In genomic region chrIV:210591-210990, ce11 we compare ENCODE assay signal across 6 worm cellular contexts.
TF ChIP-seq lines count a peak whose summit lies in the region.

No protein-coding gene starts in this region.

TF ChIP-seq in whole organism, L1 larva, 84 proteins besides CTCF, POLR2A, EP300 and RAD21 (continued from another document):
- TF ChIP-seq dpl-1 (GFP tag; optimal IDR thresholded peaks at IDR 0.05; lab: Kevin White, UChicago), result peak; percentile 10 to 25 (median 23)
- peak; percentile 35 for TF ChIP-seq mep-1 (tag; optimal IDR thresholded peaks at IDR 0.05; lab: Kevin White, UChicago)
- TF ChIP-seq alr-1 (tag; optimal IDR thresholded peaks at IDR 0.05; lab: Kevin White, UChicago; ENCODE audit: borderline replicate concordance), result no peak
- peak; percentile 50 for TF ChIP-seq nhr-20 (tag; optimal IDR thresholded peaks at IDR 0.05; lab: Kevin White, UChicago)
- no peak for TF ChIP-seq hpl-2 (GFP tag; optimal IDR thresholded peaks at IDR 0.05; lab: Kevin White, UChicago)
- TF ChIP-seq nhr-85 (tag; lab: Kevin White, UChicago), result peak; percentile 84
- no peak for TF ChIP-seq nhr-28 (tag; optimal IDR thresholded peaks at IDR 0.05; lab: Kevin White, UChicago)
- no peak for TF ChIP-seq egl-13 (tag; optimal IDR thresholded peaks at IDR 0.05; lab: Kevin White, UChicago)
- TF ChIP-seq efl-1 (optimal IDR thresholded peaks at IDR 0.05; lab: Kevin White, UChicago), result peak; percentile 50 to 53
- TF ChIP-seq efl-1 (GFP tag; optimal IDR thresholded peaks at IDR 0.05 in 1 of 2; lab: Kevin White, UChicago), result peak; percentile 32 to 94
- TF ChIP-seq nhr-90 (tag; optimal IDR thresholded peaks at IDR 0.05; lab: Kevin White, UChicago; ENCODE audit: poor library complexity), result peak; percentile 75
- TF ChIP-seq elt-3 (tag; optimal IDR thresholded peaks at IDR 0.05; lab: Kevin White, UChicago), result peak in 2 of 6 experiments; percentile 22 to 50
- TF ChIP-seq ceh-82 (tag; optimal IDR thresholded peaks at IDR 0.05; lab: Kevin White, UChicago), result peak in 2 of 3 experiments; percentile 10 to 27
- peak; percentile 31 for TF ChIP-seq jun-1 (tag; optimal IDR thresholded peaks at IDR 0.05; lab: Kevin White, UChicago)
- peak; percentile 49 for TF ChIP-seq swsn-7 (tag; optimal IDR thresholded peaks at IDR 0.05; lab: Kevin White, UChicago)
- no peak for TF ChIP-seq ceh-90 (tag; optimal IDR thresholded peaks at IDR 0.05; lab: Kevin White, UChicago)
- peak; percentile 61 for TF ChIP-seq skn-1 (tag; optimal IDR thresholded peaks at IDR 0.05; lab: Kevin White, UChicago)
- no peak for TF ChIP-seq C16A3.4 (tag; optimal IDR thresholded peaks at IDR 0.05; lab: Kevin White, UChicago)
- TF ChIP-seq tbx-2 (tag; optimal IDR thresholded peaks at IDR 0.05; lab: Kevin White, UChicago), result peak; percentile 41

TF ChIP-seq in whole organism, L2 larva, 48 proteins besides CTCF, POLR2A, EP300 and RAD21 (continued from another document and continues in another):
- no peak for TF ChIP-seq elt-1 (tag; optimal IDR thresholded peaks at IDR 0.05; lab: Kevin White, UChicago)
- no peak for TF ChIP-seq nhr-6 (tag; optimal IDR thresholded peaks at IDR 0.05; lab: Kevin White, UChicago)
- TF ChIP-seq nhr-23 (tag; optimal IDR thresholded peaks at IDR 0.05; lab: Kevin White, UChicago), result no peak
- TF ChIP-seq unc-62 (GFP tag; optimal IDR thresholded peaks at IDR 0.05; lab: Kevin White, UChicago), result no peak
- TF ChIP-seq zag-1 (tag; optimal IDR thresholded peaks at IDR 0.05; lab: Kevin White, UChicago), result no peak
- TF ChIP-seq unc-39 (tag; optimal IDR thresholded peaks at IDR 0.05; lab: Kevin White, UChicago), result no peak
- TF ChIP-seq nhr-129 (tag; optimal IDR thresholded peaks at IDR 0.05; lab: Kevin White, UChicago), result peak; percentile 48
- TF ChIP-seq blmp-1 (tag; optimal IDR thresholded peaks at IDR 0.05; lab: Kevin White, UChicago; ENCODE audit: insufficient read depth), result no peak
- TF ChIP-seq dmd-4 (tag; optimal IDR thresholded peaks at IDR 0.05; lab: Kevin White, UChicago), result no peak
- no peak for TF ChIP-seq lin-11 (tag; optimal IDR thresholded peaks at IDR 0.05; lab: Kevin White, UChicago)
- peak in 1 of 2 experiments; percentile 36 for TF ChIP-seq lsy-2 (tag; optimal IDR thresholded peaks at IDR 0.05; lab: Kevin White, UChicago)
- no peak for TF ChIP-seq nhr-10 (tag; optimal IDR thresholded peaks at IDR 0.05; lab: Kevin White, UChicago)
- TF ChIP-seq ceh-82 (tag; optimal IDR thresholded peaks at IDR 0.05; lab: Kevin White, UChicago), result no peak
- no peak for TF ChIP-seq ZK546.5 (tag; optimal IDR thresholded peaks at IDR 0.05; lab: Kevin White, UChicago)
- no peak for TF ChIP-seq elt-3 (tag; optimal IDR thresholded peaks at IDR 0.05; lab: Kevin White, UChicago)
- peak; percentile 43 for TF ChIP-seq unc-55 (GFP tag; optimal IDR thresholded peaks at IDR 0.05; lab: Kevin White, UChicago)
- peak; percentile 57 for TF ChIP-seq sma-3 (GFP tag; optimal IDR thresholded peaks at IDR 0.05; lab: Kevin White, UChicago)
- TF ChIP-seq snpc-4 (tag; optimal IDR thresholded peaks at IDR 0.05; lab: Kevin White, UChicago), result no peak
- TF ChIP-seq ztf-4 (tag; optimal IDR thresholded peaks at IDR 0.05; lab: Kevin White, UChicago), result no peak
- no peak for TF ChIP-seq sma-9 (GFP tag; optimal IDR thresholded peaks at IDR 0.05; lab: Kevin White, UChicago)
- no peak for TF ChIP-seq sma-9 (tag; optimal IDR thresholded peaks at IDR 0.05; lab: Kevin White, UChicago)
- no peak for TF ChIP-seq mab-5 (tag; optimal IDR thresholded peaks at IDR 0.05; lab: Kevin White, UChicago)
- no peak for TF ChIP-seq peb-1 (tag; optimal IDR thresholded peaks at IDR 0.05; lab: Kevin White, UChicago)
- no peak for TF ChIP-seq ama-1 (optimal IDR thresholded peaks at IDR 0.05; lab: Kevin White, UChicago)

TF ChIP-seq in whole organism, L3 larva, 47 proteins besides CTCF, POLR2A, EP300 and RAD21 (continued from another document and continues in another):
- no peak for TF ChIP-seq nhr-77 (tag; optimal IDR thresholded peaks at IDR 0.05; lab: Kevin White, UChicago)
- TF ChIP-seq nhr-11 (tag; optimal IDR thresholded peaks at IDR 0.05; lab: Kevin White, UChicago), result no peak
- no peak for TF ChIP-seq nhr-28 (tag; optimal IDR thresholded peaks at IDR 0.05; lab: Kevin White, UChicago)
- peak; percentile 76 for TF ChIP-seq hmg-11 (tag; optimal IDR thresholded peaks at IDR 0.05; lab: Kevin White, UChicago)
- TF ChIP-seq elt-2 (tag; optimal IDR thresholded peaks at IDR 0.05; lab: Kevin White, UChicago), result peak; percentile 86
- no peak for TF ChIP-seq fkh-10 (GFP tag; optimal IDR thresholded peaks at IDR 0.05; lab: Kevin White, UChicago)
- no peak for TF ChIP-seq ceh-9 (tag; optimal IDR thresholded peaks at IDR 0.05; lab: Kevin White, UChicago)
- no peak for TF ChIP-seq sea-2 (GFP tag; optimal IDR thresholded peaks at IDR 0.05; lab: Kevin White, UChicago)
- TF ChIP-seq egl-5 (tag; optimal IDR thresholded peaks at IDR 0.05; lab: Kevin White, UChicago), result peak; percentile 23
- no peak for TF ChIP-seq ZK546.5 (tag; optimal IDR thresholded peaks at IDR 0.05; lab: Kevin White, UChicago)
- TF ChIP-seq ztf-4 (tag; optimal IDR thresholded peaks at IDR 0.05; lab: Kevin White, UChicago), result no peak
- TF ChIP-seq nhr-237 (tag; optimal IDR thresholded peaks at IDR 0.05; lab: Kevin White, UChicago), result no peak
- no peak for TF ChIP-seq ceh-16 (tag; optimal IDR thresholded peaks at IDR 0.05; lab: Kevin White, UChicago)
- TF ChIP-seq eor-1 (tag; optimal IDR thresholded peaks at IDR 0.05; lab: Kevin White, UChicago), result no peak
- TF ChIP-seq nhr-12 (tag; optimal IDR thresholded peaks at IDR 0.05; lab: Kevin White, UChicago), result no peak
- no peak for TF ChIP-seq ama-1 (optimal IDR thresholded peaks at IDR 0.05; lab: Kevin White, UChicago)
- TF ChIP-seq nhr-43 (tag; optimal IDR thresholded peaks at IDR 0.05; lab: Kevin White, UChicago; ENCODE audit: poor library complexity, severe bottlenecking), result no peak
- no peak for TF ChIP-seq fkh-2 (tag; optimal IDR thresholded peaks at IDR 0.05; lab: Kevin White, UChicago)
- peak; percentile 2 for TF ChIP-seq R02D3.7 (tag; optimal IDR thresholded peaks at IDR 0.05; lab: Kevin White, UChicago)
- no peak for TF ChIP-seq ztf-11 (tag; optimal IDR thresholded peaks at IDR 0.05; lab: Kevin White, UChicago)
- TF ChIP-seq pqm-1 (tag; optimal IDR thresholded peaks at IDR 0.05; lab: Kevin White, UChicago), result peak; percentile 90
- TF ChIP-seq mml-1 (tag; optimal IDR thresholded peaks at IDR 0.05; lab: Kevin White, UChicago), result no peak
- no peak for TF ChIP-seq fos-1 (tag; optimal IDR thresholded peaks at IDR 0.05; lab: Kevin White, UChicago)
- no peak for TF ChIP-seq aly-2 (tag; optimal IDR thresholded peaks at IDR 0.05; lab: Kevin White, UChicago)
- no peak for TF ChIP-seq lsy-12 (tag; optimal IDR thresholded peaks at IDR 0.05; lab: Kevin White, UChicago)

TF ChIP-seq in whole organism, L4 larva, 104 proteins besides CTCF, POLR2A, EP300 and RAD21 (continued from another document and continues in another):
- TF ChIP-seq hlh-30 (tag; optimal IDR thresholded peaks at IDR 0.05; lab: Kevin White, UChicago; ENCODE audit: insufficient read depth) (peak; percentile 62), Y75B8A.6 (GFP tag; IDR thresholded peaks at IDR 0.05; lab: Robert Waterston, UW) (0 out of 2 replicates have a peak, but pooled peaks have one; percentile 70), dve-1 (tag; optimal IDR thresholded peaks at IDR 0.05; lab: Kevin White, UChicago; ENCODE audit: insufficient read depth) (peak; percentile 91), nhr-11 (tag; optimal IDR thresholded peaks at IDR 0.05; lab: Kevin White, UChicago) (no peak), spr-3 (GFP tag; optimal IDR thresholded peaks at IDR 0.05; lab: Kevin White, UChicago) (no peak), mdl-1 (tag; optimal IDR thresholded peaks at IDR 0.05; lab: Kevin White, UChicago) (peak in 1 of 2 experiments; percentile 50), hmg-1.1 (GFP tag; IDR thresholded peaks at IDR 0.05; lab: Robert Waterston, UW) (0 out of 2 replicates have a peak, but pooled peaks have one; percentile 27), php-3 (GFP tag; IDR thresholded peaks at IDR 0.05; lab: Robert Waterston, UW) (peak; percentile 72), saeg-2 (GFP tag; IDR thresholded peaks at IDR 0.05; lab: Robert Waterston, UW) (no peak), dmd-8 (GFP tag; IDR thresholded peaks at IDR 0.05; lab: Robert Waterston, UW) (no peak), nhr-42 (GFP tag; IDR thresholded peaks at IDR 0.05; lab: Robert Waterston, UW) (no peak), F49E8.2 (tag; optimal IDR thresholded peaks at IDR 0.05; lab: Kevin White, UChicago; ENCODE audit: borderline replicate concordance) (no peak), nhr-48 (tag; optimal IDR thresholded peaks at IDR 0.05; lab: Kevin White, UChicago) (peak; percentile 70), lin-15B (tag; optimal IDR thresholded peaks at IDR 0.05; lab: Kevin White, UChicago) (no peak), spr-1 (tag; optimal IDR thresholded peaks at IDR 0.05; lab: Kevin White, UChicago) (no peak), ama-1 (optimal IDR thresholded peaks at IDR 0.05; lab: Kevin White, UChicago) (no peak), jun-1 (tag; optimal IDR thresholded peaks at IDR 0.05; lab: Kevin White, UChicago) (no peak), nhr-102 (tag; optimal IDR thresholded peaks at IDR 0.05; lab: Kevin White, UChicago) (peak; percentile 64), mxl-2 (GFP tag; conservative IDR thresholded peaks at IDR 0.05; lab: Robert Waterston, UW) (no peak), tra-1 (GFP tag; IDR thresholded peaks at IDR 0.05; lab: Robert Waterston, UW) (no peak), lin-29 (GFP tag; IDR thresholded peaks at IDR 0.05; lab: Robert Waterston, UW) (no peak), mep-1 (tag; optimal IDR thresholded peaks at IDR 0.05; lab: Kevin White, UChicago) (no peak), lsy-2 (tag; optimal IDR thresholded peaks at IDR 0.05; lab: Kevin White, UChicago) (peak in 1 of 2 experiments; percentile 56), nhr-28 (tag; optimal IDR thresholded peaks at IDR 0.05; lab: Kevin White, UChicago) (peak; percentile 91)

TF ChIP-seq in whole organism, late embryonic, 69 proteins besides CTCF, POLR2A, EP300 and RAD21 (continued from another document):
- TF ChIP-seq lim-6 (tag; optimal IDR thresholded peaks at IDR 0.05; lab: Kevin White, UChicago), result no peak

TF ChIP-seq in whole organism, young adult, 124 proteins besides CTCF, POLR2A, EP300 and RAD21 (continued from another document):
- TF ChIP-seq cebp-2 (GFP tag; IDR thresholded peaks at IDR 0.05; lab: Robert Waterston, UW), result no peak
- no peak for TF ChIP-seq tlf-1 (GFP tag; optimal IDR thresholded peaks at IDR 0.05; lab: Kevin White, UChicago)
- TF ChIP-seq dpff-1 (tag; optimal IDR thresholded peaks at IDR 0.05; lab: Kevin White, UChicago), result no peak
- peak; percentile 57; the same call in 1 of the 2 replicates for TF ChIP-seq dox-1 (GFP tag; IDR thresholded peaks at IDR 0.05; lab: Robert Waterston, UW)
- TF ChIP-seq lin-35 (GFP tag; optimal IDR thresholded peaks at IDR 0.05; lab: Kevin White, UChicago), result no peak
- TF ChIP-seq athp-1 (tag; optimal IDR thresholded peaks at IDR 0.05; lab: Kevin White, UChicago), result no peak
- no peak for TF ChIP-seq let-526 (GFP tag; IDR thresholded peaks at IDR 0.05; lab: Robert Waterston, UW)
- TF ChIP-seq lsy-27 (tag; optimal IDR thresholded peaks at IDR 0.05; lab: Kevin White, UChicago; ENCODE audit: borderline replicate concordance, insufficient read depth), result no peak
- TF ChIP-seq atf-7 (tag; optimal IDR thresholded peaks at IDR 0.05; lab: Kevin White, UChicago), result peak; percentile 20
- TF ChIP-seq ztf-28 (GFP tag; IDR thresholded peaks at IDR 0.05; lab: Robert Waterston, UW), result no peak
- TF ChIP-seq F23B12.7 (tag; optimal IDR thresholded peaks at IDR 0.05; lab: Kevin White, UChicago; ENCODE audit: insufficient read depth), result no peak
- TF ChIP-seq die-1 (tag; optimal IDR thresholded peaks at IDR 0.05; lab: Kevin White, UChicago), result no peak
- TF ChIP-seq F57C9.4 (tag; optimal IDR thresholded peaks at IDR 0.05; lab: Kevin White, UChicago), result no peak
- TF ChIP-seq egl-44 (GFP tag; IDR thresholded peaks at IDR 0.05; lab: Robert Waterston, UW), result no peak
- no peak for TF ChIP-seq akir-1 (GFP tag; optimal IDR thresholded peaks at IDR 0.05; lab: Kevin White, UChicago)
- TF ChIP-seq cebp-1 (GFP tag; IDR thresholded peaks at IDR 0.05; lab: Robert Waterston, UW), result no peak
- TF ChIP-seq cebp-1 (tag; optimal IDR thresholded peaks at IDR 0.05; lab: Kevin White, UChicago), result peak; percentile 46
- no peak for TF ChIP-seq F22D6.2 (tag; optimal IDR thresholded peaks at IDR 0.05; lab: Kevin White, UChicago)
- no peak for TF ChIP-seq F49E8.2 (tag; optimal IDR thresholded peaks at IDR 0.05; lab: Kevin White, UChicago; ENCODE audit: insufficient read depth)
- 0 out of 2 replicates have a peak, but pooled peaks have one; percentile 33 for TF ChIP-seq B0336.3 (GFP tag; IDR thresholded peaks at IDR 0.05; lab: Robert Waterston, UW)
- no peak for TF ChIP-seq ceh-79 (tag; optimal IDR thresholded peaks at IDR 0.05; lab: Kevin White, UChicago)
- TF ChIP-seq attf-3 (GFP tag; conservative IDR thresholded peaks at IDR 0.05; lab: Robert Waterston, UW), result no peak
- no peak for TF ChIP-seq nhr-90 (tag; optimal IDR thresholded peaks at IDR 0.05; lab: Kevin White, UChicago)
- TF ChIP-seq egl-18 (GFP tag; IDR thresholded peaks at IDR 0.05; lab: Robert Waterston, UW), result no peak
- TF ChIP-seq C06A6.2 (GFP tag; conservative IDR thresholded peaks at IDR 0.05; lab: Robert Waterston, UW), result no peak
- TF ChIP-seq hmg-1.2 (GFP tag; IDR thresholded peaks at IDR 0.05; lab: Robert Waterston, UW), result peak; percentile 82
- peak; percentile 87 for TF ChIP-seq nhr-80 (tag; optimal IDR thresholded peaks at IDR 0.05; lab: Kevin White, UChicago)
- TF ChIP-seq ceh-27 (GFP tag; optimal IDR thresholded peaks at IDR 0.05; lab: Kevin White, UChicago), result no peak
- TF ChIP-seq him-1 (tag; optimal IDR thresholded peaks at IDR 0.05; lab: Kevin White, UChicago), result no peak
- no peak for TF ChIP-seq bed-2 (GFP tag; IDR thresholded peaks at IDR 0.05; lab: Robert Waterston, UW)
- TF ChIP-seq nfya-1 (tag; optimal IDR thresholded peaks at IDR 0.05; lab: Kevin White, UChicago; ENCODE audit: borderline replicate concordance, insufficient read depth), result no peak
- no peak for TF ChIP-seq ceh-100 (GFP tag; IDR thresholded peaks at IDR 0.05; lab: Robert Waterston, UW)
- no peak for TF ChIP-seq snpc-3.4 (tag; optimal IDR thresholded peaks at IDR 0.05; lab: Kevin White, UChicago)
- no peak for TF ChIP-seq xnd-1 (tag; optimal IDR thresholded peaks at IDR 0.05; lab: Kevin White, UChicago)
- peak; percentile 38 for TF ChIP-seq lin-40 (tag; optimal IDR thresholded peaks at IDR 0.05; lab: Kevin White, UChicago)
- no peak for TF ChIP-seq pha-4 (tag; optimal IDR thresholded peaks at IDR 0.05; lab: Kevin White, UChicago)
- TF ChIP-seq K11D2.4 (GFP tag; IDR thresholded peaks at IDR 0.05; lab: Robert Waterston, UW), result no peak
- TF ChIP-seq ama-1 (optimal IDR thresholded peaks at IDR 0.05; lab: Kevin White, UChicago), result no peak
- TF ChIP-seq ama-1 (GFP tag; optimal IDR thresholded peaks at IDR 0.05; lab: Kevin White, UChicago), result no peak
- no peak for TF ChIP-seq B0019.2 (GFP tag; conservative IDR thresholded peaks at IDR 0.05; lab: Robert Waterston, UW)
- TF ChIP-seq Y95B8A.8 (GFP tag; IDR thresholded peaks at IDR 0.05; lab: Robert Waterston, UW), result no peak
- TF ChIP-seq lin-54 (GFP tag; optimal IDR thresholded peaks at IDR 0.05; lab: Kevin White, UChicago), result peak; percentile 7
